Fruit fly (Drosophila melanogaster) whole organism: Measurements from ENCODE around the gene CG31321.

Experiments used
- CG8478 ChIP-seq: fragments of >200 bp; optimal IDR thresholded peaks from 2 replicates; lab custom pipeline; 2018; ENCODE audit warnings: inconsistent platforms
- Dll ChIP-seq: fragments of >200 bp; optimal IDR thresholded peaks from 2 replicates; lab custom pipeline; 2017
- EcR ChIP-seq, 2 experiments: fragments of >200 bp; optimal IDR thresholded peaks; 2 replicates each; lab custom pipeline; 2017; ENCODE audit warnings: missing biosample characterization in 2 of 2, missing genetic modification characterization in 2 of 2, missing genetic modification reagents in 2 of 2
- pan ChIP-seq: fragments of >200 bp; optimal IDR thresholded peaks from 2 replicates; lab custom pipeline; 2017
- psq ChIP-seq: fragments of >200 bp; optimal IDR thresholded peaks from 2 replicates; lab custom pipeline; 2017
- usp ChIP-seq: fragments of >200 bp; optimal IDR thresholded peaks from 2 replicates; lab custom pipeline; 2017; ENCODE audit warnings: missing biosample characterization, missing genetic modification characterization, mixed read lengths

dm6 chr3R:14331474-14331873 lies 21.3 kb downstream of the CG31321 start:
- TF ChIP-seq Dll (lab: Kevin White, UChicago) (no peak), CG8478 (lab: Kevin White, UChicago) (no peak), EcR (GFP tag; optimal IDR thresholded peaks at IDR 0.05; lab: Kevin White, UChicago) (no peak), psq (lab: Kevin White, UChicago) (no peak), usp (no peak), pan (lab: Kevin White, UChicago) (no peak)
